Worm (Caenorhabditis elegans): ENCODE measurements around the gene fbxa-25.
"Not testable (repeated sequence)": the region's sequence is repeated elsewhere in the genome, so short reads cannot be mapped to it uniquely, and the experiment has no call there.

fbxa-25 gene

ce11 chrIII:1388274-1389058 is 39.2 kb upstream of the fbxa-25 start, which contains the start of gene pals-20:
Gene pals-20, minus strand, starts transcription at chrIII:1388324.
- TF ChIP-seq ceh-79 (tag; optimal IDR thresholded peaks at IDR 0.05), result no peak
- no peak for TF ChIP-seq ama-1 (optimal IDR thresholded peaks at IDR 0.05)
- no peak for TF ChIP-seq ama-1 (GFP tag; optimal IDR thresholded peaks at IDR 0.05)
- TF ChIP-seq ccch-3 (GFP tag; optimal IDR thresholded peaks at IDR 0.05), result no peak
- TF ChIP-seq ztf-3 (GFP tag; optimal IDR thresholded peaks at IDR 0.05), result no peak
- TF ChIP-seq nhr-80 (tag; optimal IDR thresholded peaks at IDR 0.05), result peak; percentile 48
- TF ChIP-seq atf-7 (tag; optimal IDR thresholded peaks at IDR 0.05), result no peak
- no peak for TF ChIP-seq lag-1 (GFP tag; IDR thresholded peaks at IDR 0.05)

ce11 chrIII:1384694-1385093 is 35.4 kb upstream of the fbxa-25 start:
- TF ChIP-seq madf-6 (GFP tag; IDR thresholded peaks at IDR 0.05), result no peak
- TF ChIP-seq nhr-80 (tag; optimal IDR thresholded peaks at IDR 0.05), result peak; percentile 20

DNA sequence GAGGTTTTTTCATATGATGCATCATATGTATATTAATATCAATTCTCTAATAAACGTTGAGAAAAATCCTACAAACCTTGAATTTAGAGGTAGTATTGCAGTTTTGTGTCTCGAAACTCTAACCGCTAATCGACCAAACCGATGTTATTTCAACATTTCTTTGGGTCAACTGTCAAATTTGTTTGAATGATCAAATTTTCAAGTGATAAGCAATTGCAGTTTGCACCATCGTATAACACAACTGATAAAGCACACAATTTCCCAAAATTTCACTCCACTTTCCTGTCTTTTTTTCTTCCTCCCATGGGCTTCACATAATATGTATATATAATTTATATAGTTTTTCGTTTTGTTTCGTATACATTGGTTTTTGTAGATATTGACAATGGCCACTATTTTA is 34.8 kb upstream of the fbxa-25 start, which contains the start of the genes fbxa-138 and Y82E9BR.5:
Gene fbxa-138 (minus strand): TSS at position 161 of the 400 bp plus-strand sequence.
Gene Y82E9BR.5 (plus strand): TSS at position 279 of the 400 bp plus-strand sequence.
- TF ChIP-seq K12H6.12 (tag; optimal IDR thresholded peaks at IDR 0.05), result no peak
- TF ChIP-seq efl-1 (GFP tag; optimal IDR thresholded peaks at IDR 0.05), result no peak
- TF ChIP-seq nhr-80 (tag; optimal IDR thresholded peaks at IDR 0.05), result peak; percentile 72

DNA sequence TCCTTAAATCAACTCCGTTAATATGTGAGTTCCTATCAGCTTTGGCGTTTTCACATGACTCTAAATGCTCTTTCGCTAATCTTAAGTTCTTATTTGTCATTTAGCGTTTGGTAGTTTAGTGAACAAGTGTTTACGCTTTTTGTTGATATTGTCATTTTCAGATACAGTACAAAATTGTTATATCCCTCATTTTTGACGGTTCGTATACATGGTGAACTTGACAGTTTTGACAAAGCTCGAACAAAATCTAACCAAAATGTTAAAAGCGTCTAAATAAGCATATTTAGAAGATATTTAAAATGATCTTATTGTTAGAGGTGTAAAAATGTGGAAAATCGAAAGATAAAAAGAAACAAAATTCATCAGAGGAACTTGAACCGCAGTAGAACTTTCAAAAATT is 34.2 kb upstream of the fbxa-25 start:
- no peak for TF ChIP-seq lsy-27 (tag; optimal IDR thresholded peaks at IDR 0.05; ENCODE audit: borderline replicate concordance, insufficient read depth)
- no peak for TF ChIP-seq hrde-1 (tag; optimal IDR thresholded peaks at IDR 0.05; ENCODE audit: borderline replicate concordance)
- TF ChIP-seq somi-1 (GFP tag; optimal IDR thresholded peaks at IDR 0.05), result no peak
- TF ChIP-seq pbrm-1 (GFP tag; IDR thresholded peaks at IDR 0.05), result no peak
- no peak for TF ChIP-seq Y53F4B.3 (GFP tag; IDR thresholded peaks at IDR 0.05)
- TF ChIP-seq ztf-22 (GFP tag; optimal IDR thresholded peaks at IDR 0.05), result no peak

DNA sequence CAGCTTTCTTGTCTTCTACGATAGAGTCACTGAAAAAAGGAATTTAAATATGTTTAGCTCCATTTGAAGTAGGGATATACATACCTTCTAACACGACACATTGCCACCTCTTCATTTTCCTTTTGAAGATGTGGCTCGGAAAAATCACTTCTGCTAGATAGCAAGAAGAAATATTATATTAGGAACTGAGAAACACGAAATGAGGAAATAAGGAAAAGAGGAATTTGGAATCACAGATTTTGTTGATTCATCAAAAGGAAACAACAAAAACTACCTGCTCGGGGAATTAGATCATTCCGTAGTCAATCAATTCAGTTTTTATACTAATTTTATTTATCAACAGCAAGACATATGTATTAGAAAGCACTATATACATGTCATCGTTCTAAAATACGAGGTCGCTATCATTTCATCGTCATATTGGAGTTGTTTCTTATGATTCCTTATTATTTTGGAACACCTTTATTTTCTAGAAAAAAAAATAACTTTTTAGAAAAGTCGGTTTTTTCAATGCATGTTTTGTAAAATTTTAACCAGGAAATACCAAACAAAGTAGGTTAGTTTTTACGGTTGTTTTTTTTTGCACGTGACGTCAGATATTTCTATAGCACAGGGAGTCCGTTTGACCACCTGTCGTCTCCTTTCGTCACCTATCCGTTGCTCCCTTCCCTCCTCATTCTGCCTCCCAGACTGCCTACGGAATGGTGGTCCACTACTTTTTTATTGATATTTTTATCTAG is 31.5 kb upstream of the fbxa-25 start, which contains the start of the genes pals-21 and Y82E9BR.6:
Gene pals-21 (minus strand): TSS at position 101 of the 740 bp plus-strand sequence.
Gene Y82E9BR.6 (plus strand): TSS at position 690 of the 740 bp plus-strand sequence.
- TF ChIP-seq madf-6 (GFP tag; IDR thresholded peaks at IDR 0.05), result no peak
- TF ChIP-seq cebp-2 (GFP tag; IDR thresholded peaks at IDR 0.05), result 0 out of 2 replicates have a peak, but pooled peaks have one; percentile 8

ce11 chrIII:1377903-1378302 is 28.7 kb upstream of the fbxa-25 start, which contains the start of gene pals-40:
Gene pals-40, minus strand, starts transcription at chrIII:1378003.
- TF ChIP-seq dox-1 (GFP tag; IDR thresholded peaks at IDR 0.05); nhr-179 (tag; optimal IDR thresholded peaks at IDR 0.05); ekl-4 (GFP tag; IDR thresholded peaks at IDR 0.05): not testable (repeated sequence)

- TF ChIP-seq ekl-4 (GFP tag; IDR thresholded peaks at IDR 0.05); ztf-18 (tag; optimal IDR thresholded peaks at IDR 0.05); ztf-26 (tag; optimal IDR thresholded peaks at IDR 0.05): not testable (repeated sequence)
These were observed 26.2 kb upstream of the fbxa-25 start, which contains the start of gene Y82E9BR.10 for ce11 chrIII:1375491-1375890. Gene Y82E9BR.10, minus strand, starts transcription at chrIII:1375591.
